Fruit fly (Drosophila melanogaster): ENCODE data around the gene Hsp67Bc.
A peak's percentile ranks its signal among the peaks of the same experiment; 100 is the strongest.

The Hsp67Bc gene

dm6 chr3L:9356138-9356753 is 16.1 kb downstream of the Hsp67Bc start:
- TF ChIP-seq Dfd (GFP tag; optimal IDR thresholded peaks at IDR 0.05), result no peak
- no peak for TF ChIP-seq rgr (GFP tag; optimal IDR thresholded peaks at IDR 0.05)
- TF ChIP-seq CrebA (GFP tag; optimal IDR thresholded peaks at IDR 0.05; ENCODE audit: borderline replicate concordance), result no peak
- no peak for TF ChIP-seq Abd-B (GFP tag; optimal IDR thresholded peaks at IDR 0.05)
- TF ChIP-seq brk (GFP tag; optimal IDR thresholded peaks at IDR 0.05), result no peak
- no peak for TF ChIP-seq Dif (GFP tag; optimal IDR thresholded peaks at IDR 0.05; ENCODE audit: partially characterized antibody)
- TF ChIP-seq Hnf4 (GFP tag; optimal IDR thresholded peaks at IDR 0.05), result no peak
- no peak for TF ChIP-seq GATAd (GFP tag; optimal IDR thresholded peaks at IDR 0.05)
- no peak for TF ChIP-seq dmrt93B (GFP tag; optimal IDR thresholded peaks at IDR 0.05)
- no peak for TF ChIP-seq Mio (GFP tag; optimal IDR thresholded peaks at IDR 0.05)
- no peak for TF ChIP-seq sv (GFP tag; optimal IDR thresholded peaks at IDR 0.05)
- no peak for TF ChIP-seq Hr78 (GFP tag; optimal IDR thresholded peaks at IDR 0.05)
- no peak for TF ChIP-seq woc (GFP tag; optimal IDR thresholded peaks at IDR 0.05)
- TF ChIP-seq usp (GFP tag; optimal IDR thresholded peaks at IDR 0.05), result no peak
- TF ChIP-seq psq (GFP tag; optimal IDR thresholded peaks at IDR 0.05), result no peak
- no peak for TF ChIP-seq pan (optimal IDR thresholded peaks at IDR 0.05)
- no peak for TF ChIP-seq Hr83 (GFP tag; optimal IDR thresholded peaks at IDR 0.05; ENCODE audit: poor library complexity, severe bottlenecking)
- TF ChIP-seq OdsH (GFP tag; optimal IDR thresholded peaks at IDR 0.05), result no peak
- TF ChIP-seq Myc (optimal IDR thresholded peaks at IDR 0.05), result no peak

dm6 chr3L:9355555-9355954 is 16.7 kb downstream of the Hsp67Bc start:
- TF ChIP-seq dmrt93B (GFP tag; optimal IDR thresholded peaks at IDR 0.05) (no peak), OdsH (GFP tag; optimal IDR thresholded peaks at IDR 0.05) (no peak), CG32264 (GFP tag; optimal IDR thresholded peaks at IDR 0.05) (no peak), lola (GFP tag; optimal IDR thresholded peaks at IDR 0.05) (no peak), Vsx2 (GFP tag; optimal IDR thresholded peaks at IDR 0.05; ENCODE audit: partially characterized antibody) (no peak), Jra (GFP tag; optimal IDR thresholded peaks at IDR 0.05) (no peak), br (GFP tag; optimal IDR thresholded peaks at IDR 0.05) (no peak), pan (optimal IDR thresholded peaks at IDR 0.05) (no peak), rgr (GFP tag; optimal IDR thresholded peaks at IDR 0.05) (no peak), sv (GFP tag; optimal IDR thresholded peaks at IDR 0.05) (no peak)

- no peak for TF ChIP-seq psq (GFP tag; optimal IDR thresholded peaks at IDR 0.05)
- TF ChIP-seq Abd-B (GFP tag; optimal IDR thresholded peaks at IDR 0.05), result no peak
- no peak for TF ChIP-seq Mio (GFP tag; optimal IDR thresholded peaks at IDR 0.05)
- TF ChIP-seq sv (GFP tag; optimal IDR thresholded peaks at IDR 0.05), result no peak
- TF ChIP-seq h (GFP tag; optimal IDR thresholded peaks at IDR 0.05), result no peak
- TF ChIP-seq Hnf4 (GFP tag; optimal IDR thresholded peaks at IDR 0.05), result no peak
- TF ChIP-seq Hr78 (GFP tag; optimal IDR thresholded peaks at IDR 0.05), result no peak
- no peak for TF ChIP-seq Jra (GFP tag; optimal IDR thresholded peaks at IDR 0.05)
- TF ChIP-seq HLH106 (tag; optimal IDR thresholded peaks at IDR 0.05), result no peak
- TF ChIP-seq Sp1 (GFP tag; optimal IDR thresholded peaks at IDR 0.05), result no peak
- no peak for TF ChIP-seq dsf (GFP tag; optimal IDR thresholded peaks at IDR 0.05; ENCODE audit: borderline replicate concordance)
- no peak for TF ChIP-seq foxo (GFP tag; optimal IDR thresholded peaks at IDR 0.05)
- no peak for TF ChIP-seq ey (GFP tag; optimal IDR thresholded peaks at IDR 0.05)
- TF ChIP-seq tai (GFP tag; optimal IDR thresholded peaks at IDR 0.05), result no peak
- TF ChIP-seq Hr83 (GFP tag; optimal IDR thresholded peaks at IDR 0.05; ENCODE audit: poor library complexity, severe bottlenecking), result no peak
- TF ChIP-seq Rel (GFP tag; optimal IDR thresholded peaks at IDR 0.05), result no peak
- no peak for TF ChIP-seq Rel (tag; optimal IDR thresholded peaks at IDR 0.05)
- TF ChIP-seq N (GFP tag; optimal IDR thresholded peaks at IDR 0.05), result no peak
- no peak for TF ChIP-seq GATAd (GFP tag; optimal IDR thresholded peaks at IDR 0.05)
These were observed 18.6 kb downstream of the Hsp67Bc start, which contains the start of gene CG32040 for dm6 chr3L:9353733-9354132. TSS of gene CG32040 (plus strand) at chr3L:9354033.

- TF ChIP-seq h (GFP tag; optimal IDR thresholded peaks at IDR 0.05), result peak; percentile 52
- no peak for TF ChIP-seq Mio (GFP tag; optimal IDR thresholded peaks at IDR 0.05)
- TF ChIP-seq sv (GFP tag; optimal IDR thresholded peaks at IDR 0.05), result peak; percentile 17
- no peak for TF ChIP-seq rgr (GFP tag; optimal IDR thresholded peaks at IDR 0.05)
- peak; percentile 13 for TF ChIP-seq sage (GFP tag; optimal IDR thresholded peaks at IDR 0.05)
- peak; percentile 57 for TF ChIP-seq brk (GFP tag; optimal IDR thresholded peaks at IDR 0.05)
- no peak for TF ChIP-seq usp (GFP tag; optimal IDR thresholded peaks at IDR 0.05)
- TF ChIP-seq Abd-B (GFP tag; optimal IDR thresholded peaks at IDR 0.05), result no peak
- TF ChIP-seq br (GFP tag; optimal IDR thresholded peaks at IDR 0.05), result peak; percentile 19
- TF ChIP-seq N (GFP tag; optimal IDR thresholded peaks at IDR 0.05), result no peak
- TF ChIP-seq lola (GFP tag; optimal IDR thresholded peaks at IDR 0.05), result no peak
- TF ChIP-seq Vsx2 (GFP tag; optimal IDR thresholded peaks at IDR 0.05; ENCODE audit: partially characterized antibody), result no peak
- no peak for TF ChIP-seq Rel (GFP tag; optimal IDR thresholded peaks at IDR 0.05)
- TF ChIP-seq Rel (tag; optimal IDR thresholded peaks at IDR 0.05), result peak; percentile 100
- no peak for TF ChIP-seq dmrt93B (GFP tag; optimal IDR thresholded peaks at IDR 0.05)
- peak; percentile 36 for TF ChIP-seq Hr83 (GFP tag; optimal IDR thresholded peaks at IDR 0.05; ENCODE audit: poor library complexity, severe bottlenecking)
- peak in 1 of 2 experiments; percentile 7 for TF ChIP-seq foxo (GFP tag; optimal IDR thresholded peaks at IDR 0.05)
- TF ChIP-seq dl (GFP tag; optimal IDR thresholded peaks at IDR 0.05; ENCODE audit: insufficient read depth in 1 of 2, partially characterized antibody in 2 of 2), result no peak
- no peak for TF ChIP-seq tai (GFP tag; optimal IDR thresholded peaks at IDR 0.05)
- TF ChIP-seq Hr78 (GFP tag; optimal IDR thresholded peaks at IDR 0.05), result no peak
- TF ChIP-seq Hnf4 (GFP tag; optimal IDR thresholded peaks at IDR 0.05), result peak; percentile 19
- TF ChIP-seq Dfd (GFP tag; optimal IDR thresholded peaks at IDR 0.05), result no peak
- peak; percentile 41 for TF ChIP-seq OdsH (GFP tag; optimal IDR thresholded peaks at IDR 0.05)
- no peak for TF ChIP-seq CG9705 (GFP tag; optimal IDR thresholded peaks at IDR 0.05)
- TF ChIP-seq pan (optimal IDR thresholded peaks at IDR 0.05), result no peak
- TF ChIP-seq psq (GFP tag; optimal IDR thresholded peaks at IDR 0.05), result no peak
- TF ChIP-seq jim (GFP tag; optimal IDR thresholded peaks at IDR 0.05), result no peak
- peak; percentile 44 for TF ChIP-seq Jra (GFP tag; optimal IDR thresholded peaks at IDR 0.05)
- no peak for TF ChIP-seq Dif (GFP tag; optimal IDR thresholded peaks at IDR 0.05; ENCODE audit: partially characterized antibody)
- peak; percentile 36 for TF ChIP-seq Sp1 (GFP tag; optimal IDR thresholded peaks at IDR 0.05)
- peak; percentile 78 for TF ChIP-seq CrebA (GFP tag; optimal IDR thresholded peaks at IDR 0.05; ENCODE audit: borderline replicate concordance)
These were observed 23.0 kb downstream of the Hsp67Bc start, which contains the start of gene PGRP-LF for dm6 chr3L:9349314-9349733. TSS of gene PGRP-LF (plus strand) at chr3L:9349609.
